Worm (Caenorhabditis elegans) whole organism, midembryonic: ENCODE data around the gene bmy-1.

Source experiments
- T22C8.4 ChIP-seq: fragments of 200-800 bp; sonication (Bioruptor generic); IDR thresholded peaks from 2 replicates; pipeline ENCODE4 v1.3.6; 2022; ENCODE audit warnings: missing genetic modification characterization, missing compliant biosample characterization
- cog-1 ChIP-seq: sonication (generic microtip); optimal IDR thresholded peaks from 2 replicates; lab custom pipeline; 2016; ENCODE audit warnings: missing genetic modification characterization, missing compliant biosample characterization
- flt-1 ChIP-seq: fragments of 200-800 bp; sonication (Bioruptor generic); IDR thresholded peaks from 2 replicates; pipeline ENCODE4 v1.3.6; 2022; ENCODE audit warnings: missing genetic modification characterization, missing compliant biosample characterization
- med-1 ChIP-seq: sonication (generic microtip); optimal IDR thresholded peaks from 2 replicates; lab custom pipeline; 2017; ENCODE audit warnings: missing genetic modification characterization, mild to moderate bottlenecking, missing compliant biosample characterization, antibody characterized with exemption, missing genetic modification reagents; ENCODE audit not compliant: insufficient read depth
- tab-1 ChIP-seq: fragments of 200-800 bp; sonication (Bioruptor generic); IDR thresholded peaks from 2 replicates; pipeline ENCODE4 v1.3.6; 2022; ENCODE audit warnings: missing genetic modification characterization, missing compliant biosample characterization
- ztf-23 ChIP-seq: fragments of 200-800 bp; sonication (Bioruptor generic); IDR thresholded peaks from 2 replicates; pipeline ENCODE4 v1.3.6; 2022; ENCODE audit warnings: missing genetic modification reagents, missing genetic modification characterization, missing compliant biosample characterization
- ztf-29 ChIP-seq: fragments of 200-800 bp; sonication (Bioruptor generic); IDR thresholded peaks from 2 replicates; pipeline ENCODE4 v1.3.6; 2022; ENCODE audit warnings: missing genetic modification reagents, missing genetic modification characterization, missing compliant biosample characterization

DNA sequence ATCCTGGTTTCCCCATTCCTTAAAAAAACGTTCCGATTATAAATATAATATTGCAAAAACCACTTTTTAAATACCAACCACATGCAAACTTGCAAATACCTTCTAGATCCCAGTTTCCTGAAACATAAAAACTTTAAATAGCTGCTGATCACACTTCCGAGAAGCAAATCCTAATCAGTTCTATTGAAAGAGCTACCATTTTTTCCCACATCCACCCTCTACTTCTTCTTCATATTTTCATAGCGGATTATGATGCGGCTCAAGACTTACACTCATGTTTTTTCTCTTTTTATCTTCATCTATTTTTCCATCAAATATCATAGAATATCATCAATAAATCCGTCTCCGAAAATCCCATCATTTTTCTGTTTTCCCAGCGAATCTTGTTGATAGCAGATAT is 31.6 kb upstream of the bmy-1 start:
- no peak for TF ChIP-seq ztf-29 (GFP tag; lab: Robert Waterston, UW)
- TF ChIP-seq tab-1 (GFP tag; lab: Robert Waterston, UW) = no peak
- TF ChIP-seq med-1 (GFP tag; lab: Kevin White, UChicago) = no peak
- TF ChIP-seq T22C8.4 (GFP tag; lab: Robert Waterston, UW) = no peak
- TF ChIP-seq flt-1 (GFP tag; lab: Robert Waterston, UW) = no peak
- no peak for TF ChIP-seq ztf-23 (GFP tag; lab: Robert Waterston, UW)
- TF ChIP-seq cog-1 (tag; lab: Kevin White, UChicago) = no peak
